Fruit fly (Drosophila melanogaster): Measurements from ENCODE around the gene U2af38.

Gene U2af38

dm6 chr2L:309812-310431, 15.4 kb upstream of the U2af38 start (continued):
- TF ChIP-seq CG33557 (GFP tag; optimal IDR thresholded peaks at IDR 0.05) (no peak), sqz (GFP tag; optimal IDR thresholded peaks at IDR 0.05) (no peak), chif (GFP tag; optimal IDR thresholded peaks at IDR 0.05) (no peak), hbn (GFP tag; IDR thresholded peaks at IDR 0.05; ENCODE audit: partially characterized antibody) (0 out of 2 replicates have a peak, but pooled peaks have one; percentile 23), CG15073 (GFP tag; optimal IDR thresholded peaks at IDR 0.05) (no peak), CTCF (GFP tag; optimal IDR thresholded peaks at IDR 0.05) (no peak), Ets65A (GFP tag) (no peak), CG15011 (GFP tag; optimal IDR thresholded peaks at IDR 0.05) (no peak), CG1832 (GFP tag; optimal IDR thresholded peaks at IDR 0.05) (no peak), Myb (GFP tag; optimal IDR thresholded peaks at IDR 0.05) (no peak), CG12236 (GFP tag; optimal IDR thresholded peaks at IDR 0.05) (no peak), CG7357 (GFP tag; IDR thresholded peaks at IDR 0.05) (no peak), GATAe (GFP tag; conservative IDR thresholded peaks at IDR 0.05) (no peak), CG17829 (tag; optimal IDR thresholded peaks at IDR 0.05) (no peak), CG34224 (GFP tag; IDR thresholded peaks at IDR 0.05; ENCODE audit: partially characterized antibody) (peak; percentile 60; the same call in 2 of the 3 replicates), Deaf1 (tag; optimal IDR thresholded peaks at IDR 0.05) (peak; percentile 86), Antp (GFP tag; optimal IDR thresholded peaks at IDR 0.05) (no peak), CG10147 (GFP tag; optimal IDR thresholded peaks at IDR 0.05) (no peak), exex (tag; optimal IDR thresholded peaks at IDR 0.05) (no peak), unc-4 (GFP tag; IDR thresholded peaks at IDR 0.05; ENCODE audit: partially characterized antibody) (no peak), gt (GFP tag; IDR thresholded peaks at IDR 0.05) (no peak), HmgD (GFP tag; optimal IDR thresholded peaks at IDR 0.05) (no peak), cg (GFP tag; optimal IDR thresholded peaks at IDR 0.05) (no peak), bab2 (GFP tag; optimal IDR thresholded peaks at IDR 0.05) (no peak), ab (GFP tag; optimal IDR thresholded peaks at IDR 0.05) (no peak), Trl (optimal IDR thresholded peaks at IDR 0.05) (peak; percentile 77 to 90), Trl (GFP tag; optimal IDR thresholded peaks at IDR 0.05) (peak; percentile 9), Hsf (GFP tag; optimal IDR thresholded peaks at IDR 0.05) (no peak), CG9876 (GFP tag; optimal IDR thresholded peaks at IDR 0.05) (no peak), CG15601 (tag; optimal IDR thresholded peaks at IDR 0.05) (no peak), dm (GFP tag; optimal IDR thresholded peaks at IDR 0.05) (no peak), chinmo (GFP tag; IDR thresholded peaks at IDR 0.05; ENCODE audit: partially characterized antibody) (peak; percentile 64; the same call in 1 of the 4 replicates), HmgZ (tag; optimal IDR thresholded peaks at IDR 0.05) (no peak), CG14014 (GFP tag; IDR thresholded peaks at IDR 0.05) (no peak), CG11456 (GFP tag; IDR thresholded peaks at IDR 0.05) (no peak), YL-1 (GFP tag; optimal IDR thresholded peaks at IDR 0.05) (no peak), klu (GFP tag; IDR thresholded peaks at IDR 0.05) (no peak), row (GFP tag; IDR thresholded peaks at IDR 0.05) (no peak), CG6813 (GFP tag; optimal IDR thresholded peaks at IDR 0.05) (no peak), MESR4 (GFP tag; optimal IDR thresholded peaks at IDR 0.05) (no peak), jumu (GFP tag; optimal IDR thresholded peaks at IDR 0.05) (no peak), CG14710 (tag; optimal IDR thresholded peaks at IDR 0.05) (no peak), tap (tag; optimal IDR thresholded peaks at IDR 0.05) (no peak), btn (GFP tag; optimal IDR thresholded peaks at IDR 0.05) (no peak), CG12391 (tag; optimal IDR thresholded peaks at IDR 0.05) (no peak), nerfin-1 (tag; optimal IDR thresholded peaks at IDR 0.05) (no peak), Max (GFP tag; optimal IDR thresholded peaks at IDR 0.05) (no peak), ATbp (GFP tag; optimal IDR thresholded peaks at IDR 0.05) (no peak), aop (GFP tag; IDR thresholded peaks at IDR 0.05) (no peak), CG11247 (GFP tag; IDR thresholded peaks at IDR 0.05) (no peak), odd (GFP tag; optimal IDR thresholded peaks at IDR 0.05) (no peak), Aef1 (GFP tag; IDR thresholded peaks at IDR 0.05) (peak; percentile 42; the same call in 1 of the 3 replicates)
